Worm (Caenorhabditis elegans) whole organism, L1 larva: Measurements from ENCODE around the gene T07H3.8.

ENCODE experiments used
- F16B12.6 ChIP-seq: fragments of 150-350 bp; optimal IDR thresholded peaks from 2 replicates; lab custom pipeline; 2014; ENCODE audit warnings: missing biosample characterization, missing genetic modification characterization
- ceh-82 ChIP-seq, 3 experiments: fragments of 150-350 bp in 1 of 3; sonication (generic microtip) in 2 of 3; optimal IDR thresholded peaks; 2 replicates each; lab custom pipeline; 2014 to 2017; ENCODE audit warnings: missing biosample characterization in 3 of 3, missing genetic modification characterization in 3 of 3
- ces-1 ChIP-seq: fragments of 150-350 bp; optimal IDR thresholded peaks from 2 replicates; lab custom pipeline; 2014; ENCODE audit warnings: missing biosample characterization, missing genetic modification reagents, missing genetic modification characterization
- efl-3 ChIP-seq: fragments of 200-800 bp; sonication (Bioruptor generic); optimal IDR thresholded peaks from 2 replicates; lab custom pipeline; 2018; ENCODE audit warnings: mild to moderate bottlenecking, missing genetic modification characterization, missing compliant biosample characterization
- egl-27 ChIP-seq, 2 experiments: fragments of 150-350 bp in 1 of 2; sonication (generic microtip); optimal IDR thresholded peaks; 3 replicates each; lab custom pipeline; 2017 to 2018; ENCODE audit warnings: missing biosample characterization in 2 of 2, missing genetic modification characterization in 2 of 2, missing genetic modification reagents in 2 of 2
- lin-15B ChIP-seq: fragments of 150-350 bp; sonication (generic microtip); optimal IDR thresholded peaks from 3 replicates; lab custom pipeline; 2014; ENCODE audit warnings: missing biosample characterization, missing genetic modification characterization
- lin-39 ChIP-seq: fragments of 150-350 bp; optimal IDR thresholded peaks from 2 replicates; lab custom pipeline; 2014; ENCODE audit warnings: missing biosample characterization, missing genetic modification reagents, missing genetic modification characterization
- nhr-12 ChIP-seq: sonication (generic microtip); optimal IDR thresholded peaks from 2 replicates; lab custom pipeline; 2017; ENCODE audit warnings: missing biosample characterization, missing genetic modification characterization
- skn-1 ChIP-seq: fragments of 150-350 bp; optimal IDR thresholded peaks from 2 replicates; lab custom pipeline; 2014; ENCODE audit warnings: missing biosample characterization, missing genetic modification characterization
- snpc-4 ChIP-seq: fragments of 150-350 bp; optimal IDR thresholded peaks from 2 replicates; lab custom pipeline; 2014; ENCODE audit warnings: missing biosample characterization, missing genetic modification characterization
- snu-23 ChIP-seq: sonication (generic microtip); optimal IDR thresholded peaks from 2 replicates; lab custom pipeline; 2016; ENCODE audit warnings: missing genetic modification characterization, missing compliant biosample characterization
- tbx-2 ChIP-seq: sonication (generic microtip); optimal IDR thresholded peaks from 2 replicates; lab custom pipeline; 2016; ENCODE audit warnings: missing genetic modification characterization, missing compliant biosample characterization
- unc-130 ChIP-seq: fragments of 150-350 bp; optimal IDR thresholded peaks from 2 replicates; lab custom pipeline; 2017; ENCODE audit warnings: missing biosample characterization, missing genetic modification characterization, inconsistent platforms
- vab-15 ChIP-seq: sonication (generic microtip); optimal IDR thresholded peaks from 2 replicates; lab custom pipeline; 2017; ENCODE audit warnings: missing genotype, mild to moderate bottlenecking, missing genetic modification characterization, missing compliant biosample characterization

DNA sequence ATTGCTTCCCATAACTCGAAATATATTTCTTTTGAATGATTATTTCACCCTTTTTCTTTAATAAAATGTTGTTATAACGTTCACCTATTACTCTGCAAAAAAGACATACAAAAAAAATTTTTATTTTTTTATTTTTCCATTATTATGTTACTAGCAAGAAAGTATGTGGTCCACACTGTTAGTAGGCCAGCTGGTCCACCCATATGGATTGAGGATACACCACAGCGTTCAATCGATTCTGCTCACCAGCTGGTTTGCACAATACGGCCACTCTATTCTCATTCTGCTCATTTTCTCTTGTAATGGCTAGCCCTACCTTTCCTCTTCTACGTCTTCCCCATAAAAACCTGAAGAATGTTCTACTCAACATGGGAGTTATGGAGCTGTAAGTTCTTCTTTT, 47.8 kb upstream of the T07H3.8 start, which contains the start of gene fbxb-44:
- TF ChIP-seq lin-39 (tag; lab: Kevin White, UChicago) (no peak), egl-27 (tag; optimal IDR thresholded peaks at IDR 0.05; lab: Kevin White, UChicago) (no peak), skn-1 (tag; lab: Kevin White, UChicago) (no peak), tbx-2 (tag; lab: Kevin White, UChicago) (no peak), ceh-82 (tag; optimal IDR thresholded peaks at IDR 0.05; lab: Kevin White, UChicago) (no peak), efl-3 (no peak), lin-15B (tag; lab: Kevin White, UChicago) (no peak), snpc-4 (tag; lab: Kevin White, UChicago) (no peak), snu-23 (no peak), nhr-12 (tag; lab: Kevin White, UChicago) (no peak), unc-130 (tag; lab: Kevin White, UChicago) (no peak), ces-1 (GFP tag; lab: Kevin White, UChicago) (no peak), F16B12.6 (tag; lab: Kevin White, UChicago) (no peak), vab-15 (tag; lab: Kevin White, UChicago) (no peak)
